Worm (Caenorhabditis elegans): ENCODE results near the gene F35D2.1.

The F35D2.1 gene

DNA sequence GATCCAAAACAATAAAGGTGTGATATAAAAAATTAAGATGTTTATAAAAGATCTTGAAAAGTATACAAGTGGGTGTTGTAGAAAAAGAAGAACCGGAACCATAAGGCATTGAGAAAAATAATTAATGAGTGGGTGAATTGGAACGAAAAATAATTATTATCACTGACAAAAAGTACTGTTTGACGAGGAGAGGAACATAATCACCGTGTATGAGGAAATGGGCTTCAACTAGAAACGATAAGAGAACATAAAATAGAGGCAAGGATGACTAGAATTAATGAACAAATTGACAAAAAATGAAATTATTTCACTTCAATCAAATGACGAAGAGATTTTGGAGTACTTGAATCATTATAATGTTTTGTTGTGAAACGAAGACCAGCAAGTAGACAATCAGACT is 42.5 kb downstream of the F35D2.1 start:
- TF ChIP-seq flt-1 (GFP tag; IDR thresholded peaks at IDR 0.05) (no peak), cog-1 (tag; optimal IDR thresholded peaks at IDR 0.05) (no peak), klf-2 (GFP tag; conservative IDR thresholded peaks at IDR 0.05) (no peak), ztf-23 (GFP tag; IDR thresholded peaks at IDR 0.05) (no peak), tab-1 (GFP tag; IDR thresholded peaks at IDR 0.05) (no peak), T22C8.4 (GFP tag; IDR thresholded peaks at IDR 0.05) (no peak), med-1 (GFP tag; optimal IDR thresholded peaks at IDR 0.05; ENCODE audit: insufficient read depth) (no peak), ztf-29 (GFP tag; IDR thresholded peaks at IDR 0.05) (no peak), ref-1 (GFP tag; conservative IDR thresholded peaks at IDR 0.05) (no peak)

ce11 chrII:7620413-7620812 is 44.7 kb downstream of the F35D2.1 start, which contains the start of gene R07G3.8:
Gene R07G3.8, minus strand, starts transcription at chrII:7620513.
- TF ChIP-seq ref-1 (GFP tag; conservative IDR thresholded peaks at IDR 0.05): no peak
- no peak for TF ChIP-seq med-1 (GFP tag; optimal IDR thresholded peaks at IDR 0.05; ENCODE audit: insufficient read depth)
- TF ChIP-seq klf-2 (GFP tag; conservative IDR thresholded peaks at IDR 0.05): no peak
- TF ChIP-seq T22C8.4 (GFP tag; IDR thresholded peaks at IDR 0.05): no peak
- no peak for TF ChIP-seq ztf-23 (GFP tag; IDR thresholded peaks at IDR 0.05)
- TF ChIP-seq tab-1 (GFP tag; IDR thresholded peaks at IDR 0.05): no peak

ce11 chrII:7621513-7621912 is 45.8 kb downstream of the F35D2.1 start:
- TF ChIP-seq tab-1 (GFP tag; IDR thresholded peaks at IDR 0.05) (no peak), cog-1 (tag; optimal IDR thresholded peaks at IDR 0.05) (no peak), ztf-29 (GFP tag; IDR thresholded peaks at IDR 0.05) (no peak), ref-1 (GFP tag; conservative IDR thresholded peaks at IDR 0.05) (no peak), klf-2 (GFP tag; conservative IDR thresholded peaks at IDR 0.05) (no peak), flt-1 (GFP tag; IDR thresholded peaks at IDR 0.05) (no peak), T22C8.4 (GFP tag; IDR thresholded peaks at IDR 0.05) (no peak), ztf-23 (GFP tag; IDR thresholded peaks at IDR 0.05) (no peak)

DNA sequence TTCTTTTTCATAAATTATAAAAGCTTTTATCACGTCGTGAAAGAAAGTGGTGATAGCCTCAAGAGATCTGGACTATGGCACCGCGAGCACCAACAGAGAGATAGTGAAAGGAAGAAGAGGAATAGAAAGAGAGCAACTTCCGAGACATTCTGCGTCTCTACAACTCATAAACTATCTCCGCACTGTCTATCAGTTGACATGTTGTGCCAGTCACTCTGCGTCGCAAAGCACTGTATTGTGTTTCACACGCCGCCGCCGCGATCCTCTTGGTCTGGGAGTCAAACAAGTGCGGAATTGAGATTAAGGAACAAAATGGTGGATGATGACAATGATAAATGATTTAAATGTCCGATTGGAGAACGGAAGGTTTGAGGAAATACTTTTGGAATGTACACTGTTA is 47.8 kb downstream of the F35D2.1 start:
- peak; percentile 40 for TF ChIP-seq cog-1 (tag; optimal IDR thresholded peaks at IDR 0.05)
- TF ChIP-seq ztf-29 (GFP tag; IDR thresholded peaks at IDR 0.05): no peak

DNA sequence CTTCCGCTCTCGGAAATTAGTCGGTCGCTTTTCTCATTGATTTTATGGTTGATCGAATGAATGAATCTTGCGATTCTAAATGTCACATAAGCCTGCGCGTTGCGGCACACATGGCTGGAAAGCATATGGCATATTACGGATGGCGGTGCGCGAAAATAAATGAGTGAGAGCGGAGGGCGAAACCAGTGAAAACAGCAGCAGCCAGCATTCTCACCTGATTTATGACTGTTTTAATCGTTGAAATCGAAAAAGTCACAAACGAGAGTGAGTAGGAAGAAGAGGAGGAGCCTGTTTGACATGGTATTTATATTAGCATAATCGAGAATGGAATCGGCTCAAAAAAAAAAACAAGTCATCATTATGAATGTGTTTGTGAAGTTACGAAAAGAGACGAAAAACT is 48.6 kb downstream of the F35D2.1 start:
- TF ChIP-seq ztf-23 (GFP tag; IDR thresholded peaks at IDR 0.05): no peak
- TF ChIP-seq med-1 (GFP tag; optimal IDR thresholded peaks at IDR 0.05; ENCODE audit: insufficient read depth): no peak
- TF ChIP-seq T22C8.4 (GFP tag; IDR thresholded peaks at IDR 0.05): no peak
- TF ChIP-seq ztf-29 (GFP tag; IDR thresholded peaks at IDR 0.05): no peak
- no peak for TF ChIP-seq cog-1 (tag; optimal IDR thresholded peaks at IDR 0.05)
- no peak for TF ChIP-seq flt-1 (GFP tag; IDR thresholded peaks at IDR 0.05)
- no peak for TF ChIP-seq tab-1 (GFP tag; IDR thresholded peaks at IDR 0.05)
- no peak for TF ChIP-seq ref-1 (GFP tag; conservative IDR thresholded peaks at IDR 0.05)
- no peak for TF ChIP-seq klf-2 (GFP tag; conservative IDR thresholded peaks at IDR 0.05)

DNA sequence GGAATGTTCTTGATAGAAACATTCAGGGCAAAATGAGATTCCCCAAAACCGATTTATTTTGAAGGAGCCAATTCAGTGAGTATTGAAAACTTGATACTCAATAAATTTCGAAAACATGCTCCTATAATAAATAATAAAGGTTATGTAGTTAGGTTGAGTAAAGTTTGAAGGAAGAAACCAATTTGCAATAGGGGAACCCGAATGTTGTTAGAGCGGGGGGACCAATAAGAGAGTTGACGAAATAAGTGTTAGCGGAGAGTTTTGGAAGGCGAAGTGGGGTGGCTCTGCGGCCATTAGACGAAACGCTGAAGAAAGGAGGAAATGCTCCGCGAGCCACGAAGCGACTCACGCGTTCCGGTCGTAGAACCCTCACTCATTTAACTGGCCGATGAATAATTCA is 49.3 kb downstream of the F35D2.1 start:
- TF ChIP-seq klf-2 (GFP tag; conservative IDR thresholded peaks at IDR 0.05) (no peak), tab-1 (GFP tag; IDR thresholded peaks at IDR 0.05) (no peak), med-1 (GFP tag; optimal IDR thresholded peaks at IDR 0.05; ENCODE audit: insufficient read depth) (no peak), cog-1 (tag; optimal IDR thresholded peaks at IDR 0.05) (no peak), T22C8.4 (GFP tag; IDR thresholded peaks at IDR 0.05) (no peak), ref-1 (GFP tag; conservative IDR thresholded peaks at IDR 0.05) (no peak), flt-1 (GFP tag; IDR thresholded peaks at IDR 0.05) (no peak), ztf-23 (GFP tag; IDR thresholded peaks at IDR 0.05) (no peak), ztf-29 (GFP tag; IDR thresholded peaks at IDR 0.05) (no peak)

Data from whole organism, midembryonic.